Fruit fly (Drosophila melanogaster) whole organism, wandering third instar larva: Measurements from ENCODE around the gene Pbp95.

Experiments used
- Abd-B ChIP-seq: fragments of >200 bp; optimal IDR thresholded peaks from 2 replicates; lab custom pipeline; 2017; ENCODE audit warnings: missing biosample characterization, missing genetic modification characterization
- ey ChIP-seq: fragments of 200-800 bp; sonication (Bioruptor generic); optimal IDR thresholded peaks from 2 replicates; lab custom pipeline; 2016; ENCODE audit warnings: missing biosample characterization, missing genetic modification characterization
- usp ChIP-seq: fragments of >200 bp; optimal IDR thresholded peaks from 2 replicates; lab custom pipeline; 2017; ENCODE audit warnings: missing biosample characterization, missing genetic modification characterization

dm6 chr3R:8032923-8033478 is 19.4 kb downstream of the Pbp95 start, which contains the start of the genes CG11035 and unc-45:
- TF ChIP-seq usp (no peak), ey (GFP tag; lab: Kevin White, UChicago) (no peak), Abd-B (no peak)
